Fruit fly (Drosophila melanogaster): ENCODE measurements around the gene Dop1R1.

DNA sequence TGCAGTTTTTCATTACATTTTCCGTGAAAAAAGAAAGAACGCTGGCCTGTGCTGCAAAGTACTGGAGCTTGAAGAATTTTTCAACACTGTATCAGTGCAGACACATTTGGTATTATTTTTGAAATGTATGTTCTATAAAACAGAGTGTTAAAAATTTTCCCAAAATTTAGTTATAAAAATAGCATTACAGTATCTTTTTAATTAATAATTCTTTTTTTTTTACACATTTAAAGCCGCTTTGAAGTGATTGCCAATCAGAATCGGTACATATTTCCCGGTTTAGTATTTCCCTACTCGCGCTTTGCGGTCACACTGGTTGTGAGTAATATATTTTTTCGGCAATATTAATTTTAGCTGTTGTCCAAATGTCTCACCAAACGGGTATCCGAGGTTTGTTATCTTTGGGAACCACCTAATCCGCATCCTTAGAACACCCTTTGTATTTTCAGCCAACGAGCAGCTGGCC lies 92.2 kb downstream of the Dop1R1 start, which contains the start of the genes Abi and twf:
- TF ChIP-seq CG8478 (optimal IDR thresholded peaks at IDR 0.05) (no peak), CTCF (optimal IDR thresholded peaks at IDR 0.05) (no peak)

Measured in S2 (cell line).